Worm (Caenorhabditis elegans): ENCODE results near the gene clec-216.

DNA sequence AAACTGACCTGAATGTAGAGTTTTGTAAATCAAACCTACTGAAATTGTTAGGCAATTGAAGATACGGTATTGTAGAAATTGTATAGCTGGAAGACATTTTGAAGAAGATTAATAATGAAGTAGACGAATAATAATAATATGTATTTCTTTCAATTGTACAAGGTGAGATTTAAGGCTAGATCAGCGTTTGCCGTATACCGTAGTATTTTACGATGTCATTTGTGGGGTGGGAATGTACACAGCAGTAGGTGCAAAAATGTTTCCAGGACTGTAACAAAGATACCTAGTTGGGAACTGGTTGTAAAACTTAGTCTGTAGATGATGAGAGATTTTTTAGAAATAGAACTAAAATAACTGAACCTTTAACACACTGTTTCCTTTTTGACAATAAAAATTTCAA, 41.8 kb upstream of the clec-216 start, which contains the start of gene ceh-76:
- no peak for TF ChIP-seq elt-1 (tag; optimal IDR thresholded peaks at IDR 0.05)
- TF ChIP-seq ztf-4 (tag; optimal IDR thresholded peaks at IDR 0.05), result no peak
- no peak for TF ChIP-seq ceh-82 (tag; optimal IDR thresholded peaks at IDR 0.05)
- TF ChIP-seq nhr-77 (tag; optimal IDR thresholded peaks at IDR 0.05), result no peak
- no peak for TF ChIP-seq lsy-2 (tag; optimal IDR thresholded peaks at IDR 0.05)
- TF ChIP-seq unc-39 (tag; optimal IDR thresholded peaks at IDR 0.05), result no peak
- no peak for TF ChIP-seq nhr-12 (tag; optimal IDR thresholded peaks at IDR 0.05)
- no peak for TF ChIP-seq sma-9 (GFP tag; optimal IDR thresholded peaks at IDR 0.05)
- TF ChIP-seq sma-9 (tag; optimal IDR thresholded peaks at IDR 0.05), result no peak
- no peak for TF ChIP-seq dmd-4 (tag; optimal IDR thresholded peaks at IDR 0.05)
- TF ChIP-seq ceh-16 (tag; optimal IDR thresholded peaks at IDR 0.05), result no peak
- no peak for TF ChIP-seq zag-1 (tag; optimal IDR thresholded peaks at IDR 0.05)
- TF ChIP-seq fos-1 (tag; optimal IDR thresholded peaks at IDR 0.05), result no peak
- no peak for TF ChIP-seq ama-1 (optimal IDR thresholded peaks at IDR 0.05)
- no peak for TF ChIP-seq nhr-129 (tag; optimal IDR thresholded peaks at IDR 0.05)

Measured in whole organism, L2 larva.